Fruit fly (Drosophila melanogaster): ENCODE measurements around the gene mRpL50.

The mRpL50 gene

DNA sequence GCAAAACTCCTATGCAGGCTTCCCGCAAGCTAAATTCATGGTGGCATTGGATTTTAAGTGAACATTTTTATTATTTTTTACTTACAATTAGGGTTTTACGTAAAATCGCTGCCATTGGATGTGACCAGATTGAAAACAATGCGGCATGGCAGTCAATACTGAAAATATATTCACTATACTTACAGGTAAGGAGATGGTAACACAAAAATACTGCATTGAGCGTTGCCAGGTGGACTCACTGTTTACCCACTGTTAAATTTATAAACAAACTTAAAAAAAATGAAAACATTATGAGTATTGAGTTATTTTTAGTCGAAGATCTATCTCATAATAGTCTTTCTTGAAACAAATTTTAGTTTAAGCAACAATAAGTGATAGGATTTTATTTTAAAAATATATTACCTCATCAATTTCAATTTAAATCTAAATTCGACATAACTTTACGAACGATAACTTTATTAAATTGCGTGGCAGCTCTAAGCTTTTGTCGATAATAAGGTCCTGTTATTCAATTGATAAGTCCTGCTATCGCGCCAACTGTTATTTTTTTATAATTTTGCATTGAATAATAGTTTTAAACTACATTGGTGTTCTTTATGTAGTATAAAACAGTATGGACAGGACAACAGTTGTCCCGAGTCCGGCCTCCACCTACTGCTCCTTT lies at the start of gene mRpL50, which contains the start of gene mei-P22:
TSS of gene mRpL50 (minus strand) at position 159 of the 664 bp plus-strand sequence.
TSS of gene mei-P22 (plus strand) at position 614 of the 664 bp plus-strand sequence.
- no peak for TF ChIP-seq CG8478 (optimal IDR thresholded peaks at IDR 0.05)

DNA sequence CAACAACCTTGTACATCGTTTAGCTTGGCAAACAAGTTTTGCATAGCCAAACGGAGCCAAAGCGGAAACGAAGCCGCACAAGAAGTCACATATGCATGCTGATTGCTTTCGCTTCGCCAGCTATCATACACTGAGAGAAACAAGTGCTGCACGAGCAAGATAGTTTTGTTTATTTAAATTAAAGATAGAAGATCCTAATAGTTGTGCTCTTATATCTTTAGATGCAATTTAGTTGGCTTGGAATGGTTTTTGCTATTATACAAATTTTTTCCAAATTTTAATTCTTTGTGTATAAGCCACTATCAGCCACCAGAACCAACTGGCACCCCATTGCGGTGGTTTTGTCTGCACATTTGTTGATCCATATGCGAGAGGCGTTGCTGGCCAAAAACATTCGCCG lies 39.8 kb upstream of the mRpL50 start:
- TF ChIP-seq CG8478 (optimal IDR thresholded peaks at IDR 0.05) = no peak
- no peak for TF ChIP-seq CTCF (optimal IDR thresholded peaks at IDR 0.05)

DNA sequence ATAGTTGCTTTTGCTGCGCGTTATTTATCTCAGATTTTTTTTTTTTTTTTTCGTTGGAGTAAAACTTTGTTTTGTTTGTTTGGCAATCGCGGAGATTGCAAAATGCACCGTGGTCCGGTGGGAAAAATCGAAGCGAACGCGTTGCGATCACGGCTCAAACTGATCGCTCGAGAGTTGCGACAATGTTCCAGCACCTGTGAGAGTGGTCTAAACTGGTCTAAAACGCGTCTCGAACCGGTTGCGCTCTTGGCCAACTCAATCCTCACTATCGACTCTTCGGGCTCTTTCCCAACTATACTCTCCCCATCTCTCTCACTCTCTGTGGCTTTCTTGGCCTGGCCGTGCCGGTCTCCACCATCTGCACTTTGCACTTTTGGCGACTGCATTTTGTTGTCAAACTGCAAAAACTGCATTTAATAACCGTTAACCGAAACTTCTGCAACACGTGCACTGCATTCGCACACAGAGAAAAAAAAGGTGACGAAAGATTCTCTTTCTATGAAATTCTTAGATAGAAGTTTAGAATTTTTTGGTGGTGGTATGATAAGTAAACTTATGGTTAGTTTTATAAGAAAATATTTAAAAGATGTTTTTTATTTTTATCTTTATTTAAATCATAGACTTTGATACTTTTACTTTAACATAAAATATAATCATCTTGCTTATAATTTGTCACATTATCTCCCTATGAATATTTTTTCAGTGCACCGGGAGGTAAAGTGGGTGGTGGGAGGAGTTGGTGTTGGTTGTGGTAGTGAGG lies 20.2 kb upstream of the mRpL50 start, which contains the start of gene CG14830:
TSS of gene CG14830 (minus strand) at position 164 of the 760 bp plus-strand sequence.
- TF ChIP-seq CG8478 (optimal IDR thresholded peaks at IDR 0.05) = no peak
- TF ChIP-seq CTCF (optimal IDR thresholded peaks at IDR 0.05) = no peak

DNA sequence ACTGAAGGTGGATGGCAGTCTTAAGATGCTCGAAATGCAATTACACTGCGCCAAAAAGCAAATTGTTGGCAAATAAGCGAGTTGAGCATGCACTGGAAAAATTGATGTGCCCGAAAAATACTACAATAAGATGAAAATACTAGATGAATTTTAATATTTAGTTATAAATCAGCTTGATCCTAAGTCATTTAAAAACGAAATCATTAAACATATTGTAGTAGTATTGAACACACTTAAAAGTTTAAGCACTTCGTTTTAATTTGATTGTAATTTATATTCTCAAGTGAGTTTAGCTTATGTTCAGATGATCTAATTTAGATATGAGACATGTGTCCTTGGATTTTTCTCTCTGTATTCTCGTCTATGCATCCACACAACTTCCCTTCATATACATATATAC lies 18.7 kb upstream of the mRpL50 start:
- TF ChIP-seq CTCF (optimal IDR thresholded peaks at IDR 0.05) = no peak
- TF ChIP-seq CG8478 (optimal IDR thresholded peaks at IDR 0.05) = no peak

DNA sequence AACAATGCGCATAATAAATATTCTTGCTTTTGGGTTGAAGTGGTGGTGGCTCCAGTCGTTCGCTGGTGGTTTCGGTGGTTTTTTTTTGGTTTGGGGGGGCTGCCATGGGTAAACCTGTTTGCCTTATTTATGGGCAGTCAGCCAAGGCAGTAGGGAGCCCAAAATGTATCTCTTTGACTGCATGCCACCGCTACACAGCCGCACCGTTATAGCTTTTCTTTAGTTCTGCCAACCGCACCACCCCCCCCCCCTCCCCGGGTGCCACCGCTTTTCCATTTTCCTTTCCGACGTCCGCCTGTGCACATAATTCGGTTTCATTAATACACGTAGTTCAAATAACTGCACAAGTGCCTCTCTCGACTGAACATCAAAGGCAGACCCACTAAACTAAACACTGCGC lies 14.5 kb upstream of the mRpL50 start:
- no peak for TF ChIP-seq CTCF (optimal IDR thresholded peaks at IDR 0.05)
- no peak for TF ChIP-seq CG8478 (optimal IDR thresholded peaks at IDR 0.05)

DNA sequence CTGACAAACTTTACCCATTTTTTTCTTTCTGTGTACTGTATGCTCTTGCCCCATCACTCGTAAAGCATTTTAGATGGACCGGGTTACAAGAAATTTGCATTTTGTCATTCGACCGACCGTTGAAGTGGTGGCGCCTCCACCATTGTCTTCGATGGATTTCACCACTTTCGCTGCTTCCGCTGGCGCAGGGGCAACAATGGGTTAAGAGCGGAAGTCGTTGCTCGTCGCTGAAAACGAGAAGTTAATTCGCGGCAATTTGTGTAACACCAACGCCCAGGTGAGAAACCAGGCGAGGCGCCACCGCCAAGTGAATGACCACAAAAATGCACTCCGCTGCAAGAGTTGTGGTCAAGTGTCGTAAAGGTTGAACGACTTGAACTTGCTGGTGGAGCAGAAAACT lies 11.0 kb upstream of the mRpL50 start:
- TF ChIP-seq CG8478 (optimal IDR thresholded peaks at IDR 0.05) = no peak
- no peak for TF ChIP-seq CTCF (optimal IDR thresholded peaks at IDR 0.05)

DNA sequence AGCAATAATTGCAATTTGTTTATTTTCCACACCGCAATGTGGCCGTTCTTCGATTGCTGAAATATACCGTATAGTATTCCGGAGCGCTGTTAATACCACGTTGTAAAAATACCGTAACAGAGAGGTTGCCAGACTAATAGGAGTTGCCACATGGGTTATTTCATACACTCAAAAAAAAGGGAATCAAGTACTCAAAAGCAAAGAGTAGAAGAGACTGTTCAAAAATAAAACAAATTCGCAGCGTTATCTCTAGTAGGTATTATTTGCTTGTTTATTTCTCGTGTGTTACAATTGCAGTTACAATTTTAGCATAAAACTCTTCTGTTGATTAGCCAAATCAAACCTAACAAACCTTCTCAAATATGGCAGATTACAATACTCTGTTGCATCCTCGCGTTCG lies 6.7 kb upstream of the mRpL50 start, which contains the start of gene MED4:
TSS of gene MED4 (minus strand) at position 59 of the 400 bp plus-strand sequence.
- TF ChIP-seq CTCF (optimal IDR thresholded peaks at IDR 0.05) (peak in 1 of 2 experiments; percentile 10), CG8478 (optimal IDR thresholded peaks at IDR 0.05) (no peak)

DNA sequence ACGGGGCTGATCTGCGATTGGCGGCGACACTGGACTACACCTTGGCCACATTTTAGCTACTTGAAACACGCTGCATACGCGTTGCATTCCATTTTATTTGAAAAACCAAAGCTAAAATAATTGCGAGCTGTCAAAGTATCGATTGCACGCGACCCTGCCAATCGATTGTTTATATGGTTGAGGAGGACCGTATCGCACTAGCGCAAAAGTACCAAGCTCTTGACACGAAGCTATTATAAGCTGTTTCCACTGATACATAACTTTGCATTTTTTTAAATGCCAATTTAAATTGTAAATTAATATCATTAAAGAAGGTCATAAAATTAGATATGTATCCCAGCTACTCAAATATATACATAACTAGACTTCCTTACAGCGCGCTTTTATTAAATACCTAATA lies 5.4 kb upstream of the mRpL50 start, which contains the start of gene Cdc27:
TSS of gene Cdc27 (minus strand) at position 174 of the 400 bp plus-strand sequence.
- TF ChIP-seq CG8478 (optimal IDR thresholded peaks at IDR 0.05) (no peak), CTCF (optimal IDR thresholded peaks at IDR 0.05) (peak; percentile 1 to 36)

DNA sequence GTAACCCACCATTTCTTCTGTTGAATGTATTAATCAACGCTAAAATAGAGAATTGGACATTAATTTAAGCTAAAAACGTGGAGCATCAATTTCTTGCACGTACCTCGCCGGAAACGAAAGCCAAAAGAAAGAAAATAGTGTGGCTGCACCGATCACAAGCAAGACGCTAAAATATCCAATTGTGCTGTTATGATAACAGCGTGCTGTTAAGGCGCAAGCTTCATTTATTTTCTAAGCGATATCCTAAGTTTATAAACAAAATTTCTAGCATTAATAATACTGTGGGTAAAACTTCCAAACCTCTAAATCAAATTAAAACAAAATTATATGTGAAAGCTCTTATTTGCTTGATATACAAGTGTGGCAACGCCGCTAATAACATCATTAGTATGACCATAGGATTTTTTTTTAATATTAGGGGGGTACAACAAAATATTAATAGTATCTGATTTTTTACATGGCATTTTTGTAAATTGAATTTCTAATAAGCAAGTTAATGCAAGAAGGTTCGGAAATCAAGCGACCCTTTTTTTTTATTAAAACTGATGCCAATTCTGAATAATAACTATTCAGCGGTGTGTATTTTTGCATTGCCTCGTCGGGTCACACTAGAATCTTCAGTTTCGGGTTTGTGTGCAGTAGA lies 2.4 kb downstream of the mRpL50 start, which contains the start of the genes RpL18 and Neos:
TSS of gene RpL18 (minus strand) at position 135 of the 643 bp plus-strand sequence.
TSS of gene Neos (plus strand) at position 412 of the 643 bp plus-strand sequence.
- no peak for TF ChIP-seq CTCF (optimal IDR thresholded peaks at IDR 0.05)
- no peak for TF ChIP-seq CG8478 (optimal IDR thresholded peaks at IDR 0.05)

DNA sequence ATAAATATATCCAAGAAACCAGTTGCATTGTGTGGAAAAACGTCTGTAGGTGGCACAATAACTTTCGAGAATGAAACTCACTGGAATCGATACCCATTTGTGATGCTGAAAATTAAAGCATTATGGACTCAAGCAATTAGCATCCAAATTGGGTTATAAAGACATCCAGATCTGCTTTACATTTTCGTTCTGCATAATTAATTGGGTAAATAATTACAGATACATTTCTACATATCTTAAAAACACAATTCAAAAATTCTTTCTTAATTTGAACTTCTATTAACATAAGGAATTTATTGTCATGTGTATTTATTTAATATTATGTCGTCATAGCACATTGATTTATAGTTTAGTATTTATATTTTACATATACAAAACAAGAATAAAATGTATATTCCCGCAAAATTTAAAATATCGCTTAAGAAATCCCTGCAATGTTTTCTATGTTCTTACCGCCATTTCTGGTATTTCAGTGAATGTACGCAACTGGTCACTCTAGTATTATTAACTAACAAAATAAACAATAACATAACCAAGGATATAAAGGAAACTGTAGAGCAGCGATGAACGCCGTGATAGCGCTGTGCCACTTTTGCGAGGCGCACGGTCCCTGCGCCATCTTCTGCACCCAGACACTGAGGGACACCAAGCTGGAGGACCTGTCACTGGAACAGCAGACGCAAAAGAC lies 5.5 kb downstream of the mRpL50 start, which contains the start of the genes CG14829 and BHD:
TSS of gene CG14829 (minus strand) at position 51 of the 688 bp plus-strand sequence.
TSS of gene BHD (plus strand) at position 471 of the 688 bp plus-strand sequence.
- TF ChIP-seq CG8478 (optimal IDR thresholded peaks at IDR 0.05) (no peak), CTCF (optimal IDR thresholded peaks at IDR 0.05) (no peak)

DNA sequence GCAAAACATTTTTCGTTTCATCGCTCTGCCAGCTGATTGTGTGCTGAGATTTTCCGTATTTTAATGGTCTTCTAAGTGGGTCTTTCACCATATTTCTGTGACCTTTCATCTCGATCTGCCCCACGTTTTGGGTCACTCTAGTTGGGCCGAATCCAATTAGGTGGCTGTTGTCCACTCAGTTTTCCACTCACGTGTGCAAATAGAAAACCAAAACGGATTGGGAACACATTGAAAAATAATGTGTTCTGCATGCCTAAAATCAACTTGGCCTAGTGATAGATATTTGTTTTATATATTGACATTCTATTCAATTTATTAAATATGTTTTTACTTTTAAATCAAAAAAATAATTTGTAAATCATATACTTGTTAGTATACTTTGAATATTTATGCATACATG lies 9.5 kb downstream of the mRpL50 start, which contains the start of gene CG14826:
TSS of gene CG14826 (plus strand) at position 301 of the 400 bp plus-strand sequence.
- TF ChIP-seq CTCF (optimal IDR thresholded peaks at IDR 0.05) (no peak), CG8478 (optimal IDR thresholded peaks at IDR 0.05) (no peak)
